Worm (Caenorhabditis elegans) whole organism, early embryonic: ENCODE results near the gene C24G6.8.

ENCODE experiments used
- aly-1 ChIP-seq: sonication (generic microtip); optimal IDR thresholded peaks from 2 replicates; lab custom pipeline; 2016; ENCODE audit warnings: missing genetic modification characterization, missing compliant biosample characterization
- ama-1 ChIP-seq: fragments of 150-350 bp; optimal IDR thresholded peaks from 2 replicates; lab custom pipeline; 2014
- ceh-13 ChIP-seq: fragments of 200-800 bp; sonication (Bioruptor generic); optimal IDR thresholded peaks from 2 replicates; lab custom pipeline; 2018; ENCODE audit warnings: mild to moderate bottlenecking, missing genetic modification characterization, missing compliant biosample characterization
- ceh-36 ChIP-seq: sonication (generic microtip); optimal IDR thresholded peaks from 2 replicates; lab custom pipeline; 2016; ENCODE audit warnings: missing genetic modification characterization, inconsistent platforms, missing compliant biosample characterization
- flt-1 ChIP-seq: fragments of 200-800 bp; sonication (Bioruptor generic); IDR thresholded peaks from 2 replicates; pipeline ENCODE4 v1.3.6; 2022; ENCODE audit warnings: missing genetic modification characterization, missing compliant biosample characterization
- hmbx-1 ChIP-seq: sonication (generic microtip); optimal IDR thresholded peaks from 2 replicates; lab custom pipeline; 2016; ENCODE audit warnings: mild to moderate bottlenecking, missing genetic modification characterization, missing compliant biosample characterization
- hmg-4 ChIP-seq: fragments of 200-800 bp; sonication (Bioruptor generic); optimal IDR thresholded peaks from 2 replicates; lab custom pipeline; 2018; ENCODE audit warnings: mild to moderate bottlenecking, missing genetic modification characterization, missing compliant biosample characterization
- tbx-11 ChIP-seq: fragments of 200-800 bp; sonication (Bioruptor generic); IDR thresholded peaks from 2 replicates; pipeline ENCODE4 v1.3.6; 2022; ENCODE audit warnings: missing genetic modification characterization, missing compliant biosample characterization
- tbx-37 ChIP-seq: fragments of 200-800 bp; sonication (Bioruptor generic); conservative IDR thresholded peaks from 2 replicates; pipeline ENCODE4 v1.3.6; 2022; ENCODE audit warnings: missing genetic modification reagents, missing genetic modification characterization, missing compliant biosample characterization

ce11 chrV:5581312-5581711 is 45.6 kb upstream of the C24G6.8 start, which contains the start of gene klc-2:
- no peak for TF ChIP-seq aly-1 (tag; lab: Kevin White, UChicago)
- no peak for TF ChIP-seq tbx-37 (GFP tag; lab: Robert Waterston, UW)
- TF ChIP-seq flt-1 (GFP tag; lab: Robert Waterston, UW) = no peak
- TF ChIP-seq ceh-36 = no peak
- no peak for TF ChIP-seq tbx-11 (GFP tag; lab: Robert Waterston, UW)
- TF ChIP-seq ceh-13 = no peak
- TF ChIP-seq hmg-4 = no peak
- no peak for TF ChIP-seq hmbx-1 (tag; lab: Kevin White, UChicago)
- TF ChIP-seq ama-1 (lab: Kevin White, UChicago) = no peak
